Fruit fly (Drosophila melanogaster) whole organism, prepupa: ENCODE measurements around the gene rho.

ENCODE experiments used
- CG10631 ChIP-seq: fragments of 200-800 bp; sonication (Bioruptor generic); optimal IDR thresholded peaks from 2 replicates; lab custom pipeline; 2016; ENCODE audit warnings: missing biosample characterization, missing genetic modification characterization
- CG10669 ChIP-seq: fragments of 200-800 bp; sonication (Bioruptor generic); optimal IDR thresholded peaks from 3 replicates; lab custom pipeline; 2018; ENCODE audit warnings: missing biosample characterization, mild to moderate bottlenecking, missing genetic modification characterization, moderate library complexity
- CG11902 ChIP-seq: fragments of 200-800 bp; sonication (Bioruptor generic); optimal IDR thresholded peaks from 3 replicates; lab custom pipeline; 2016; ENCODE audit warnings: missing biosample characterization, missing genetic modification characterization
- CG16779 ChIP-seq: fragments of 200-800 bp; sonication (Bioruptor generic); optimal IDR thresholded peaks from 3 replicates; lab custom pipeline; 2017; ENCODE audit warnings: missing biosample characterization, mild to moderate bottlenecking, missing genetic modification characterization
- CG3032 ChIP-seq: fragments of 200-800 bp; optimal IDR thresholded peaks from 2 replicates; lab custom pipeline; 2019; ENCODE audit warnings: missing biosample characterization, mild to moderate bottlenecking, missing genetic modification characterization, moderate library complexity
- CG31627 ChIP-seq: fragments of 200-800 bp; sonication (Bioruptor generic); optimal IDR thresholded peaks from 3 replicates; lab custom pipeline; 2016; ENCODE audit warnings: missing biosample characterization, missing genetic modification characterization
- CG32006 ChIP-seq: fragments of 200-800 bp; sonication (Bioruptor generic); optimal IDR thresholded peaks from 3 replicates; lab custom pipeline; 2017; ENCODE audit warnings: missing biosample characterization, mild to moderate bottlenecking, missing genetic modification characterization
- CG34406 ChIP-seq: fragments of 200-800 bp; sonication (Bioruptor generic); optimal IDR thresholded peaks from 3 replicates; lab custom pipeline; 2016; ENCODE audit warnings: missing biosample characterization, missing genetic modification characterization
- CG3919 ChIP-seq: fragments of 200-800 bp; sonication (Bioruptor generic); optimal IDR thresholded peaks from 3 replicates; lab custom pipeline; 2016; ENCODE audit warnings: missing biosample characterization, missing genetic modification characterization
- CG6276 ChIP-seq: fragments of 200-800 bp; sonication (Bioruptor generic); optimal IDR thresholded peaks from 2 replicates; lab custom pipeline; 2017; ENCODE audit warnings: missing biosample characterization, mild to moderate bottlenecking, missing genetic modification characterization
- CG6792 ChIP-seq: fragments of 200-800 bp; sonication (Bioruptor generic); optimal IDR thresholded peaks from 3 replicates; lab custom pipeline; 2016; ENCODE audit warnings: missing biosample characterization, missing genetic modification characterization
- CG8119 ChIP-seq: fragments of 200-800 bp; sonication (Bioruptor generic); IDR thresholded peaks from 3 replicates; pipeline ENCODE4 v1.3.6; 2022; ENCODE audit warnings: missing biosample characterization, missing genetic modification characterization
- CG8319 ChIP-seq: fragments of 200-800 bp; sonication (Bioruptor generic); optimal IDR thresholded peaks from 3 replicates; lab custom pipeline; 2016; ENCODE audit warnings: missing biosample characterization, missing genetic modification characterization
- CG8632 ChIP-seq: fragments of 200-800 bp; sonication (Bioruptor generic); optimal IDR thresholded peaks from 3 replicates; lab custom pipeline; 2016; ENCODE audit warnings: missing biosample characterization, missing genetic modification characterization
- Eip75B ChIP-seq: fragments of 200-800 bp; sonication (Bioruptor generic); optimal IDR thresholded peaks from 3 replicates; lab custom pipeline; 2016; ENCODE audit warnings: missing biosample characterization, missing genetic modification characterization
- Eip78C ChIP-seq: fragments of 200-800 bp; sonication (Bioruptor generic); peaks from one replicate; lab custom pipeline; 2016; ENCODE audit warnings: missing biosample characterization, missing genetic modification characterization
- Ets21C ChIP-seq: fragments of 200-800 bp; sonication (Bioruptor generic); optimal IDR thresholded peaks from 3 replicates; lab custom pipeline; 2016; ENCODE audit warnings: missing biosample characterization, missing genetic modification characterization
- Gug ChIP-seq: fragments of 200-800 bp; sonication (Bioruptor generic); IDR thresholded peaks from 2 replicates; pipeline ENCODE4 v1.3.6; 2022; ENCODE audit warnings: missing biosample characterization, missing genetic modification characterization
- Hr39 ChIP-seq: fragments of 200-800 bp; sonication (Bioruptor generic); optimal IDR thresholded peaks from 2 replicates; lab custom pipeline; 2016; ENCODE audit warnings: missing biosample characterization, missing genetic modification characterization
- Hr4 ChIP-seq: fragments of 200-800 bp; sonication (Bioruptor generic); optimal IDR thresholded peaks from 3 replicates; lab custom pipeline; 2016; ENCODE audit warnings: missing biosample characterization, missing genetic modification characterization
- Lpt ChIP-seq: fragments of 200-800 bp; sonication (Bioruptor generic); optimal IDR thresholded peaks from 3 replicates; lab custom pipeline; 2016; ENCODE audit warnings: missing biosample characterization, missing genetic modification characterization
- Met ChIP-seq: fragments of 200-800 bp; sonication (Bioruptor generic); optimal IDR thresholded peaks from 3 replicates; lab custom pipeline; 2016; ENCODE audit warnings: missing biosample characterization, missing genetic modification characterization
- OdsH ChIP-seq: fragments of 200-800 bp; sonication (Bioruptor generic); optimal IDR thresholded peaks from 3 replicates; lab custom pipeline; 2016; ENCODE audit warnings: missing biosample characterization, missing genetic modification characterization
- Smox ChIP-seq: fragments of 200-800 bp; sonication (Bioruptor generic); optimal IDR thresholded peaks from 3 replicates; lab custom pipeline; 2016; ENCODE audit warnings: missing biosample characterization, missing genetic modification characterization
- Sox102F ChIP-seq: fragments of 200-800 bp; sonication (Bioruptor generic); optimal IDR thresholded peaks from 2 replicates; lab custom pipeline; 2016; ENCODE audit warnings: missing biosample characterization, mild to moderate bottlenecking, missing genetic modification characterization
- Sox14 ChIP-seq: fragments of 200-800 bp; sonication (Bioruptor generic); optimal IDR thresholded peaks from 3 replicates; lab custom pipeline; 2016; ENCODE audit warnings: missing biosample characterization, missing genetic modification characterization
- Sox15 ChIP-seq: fragments of 200-800 bp; sonication (Bioruptor generic); optimal IDR thresholded peaks from 3 replicates; lab custom pipeline; 2016; ENCODE audit warnings: missing biosample characterization, missing genetic modification characterization
- acj6 ChIP-seq: fragments of 200-800 bp; sonication (Bioruptor generic); optimal IDR thresholded peaks from 3 replicates; lab custom pipeline; 2016; ENCODE audit warnings: missing biosample characterization, missing genetic modification characterization
- cyc ChIP-seq: fragments of 200-800 bp; sonication (Bioruptor generic); optimal IDR thresholded peaks from 3 replicates; lab custom pipeline; 2016; ENCODE audit warnings: missing biosample characterization, missing genetic modification characterization
- dac ChIP-seq: fragments of 200-800 bp; sonication (Bioruptor generic); optimal IDR thresholded peaks from 2 replicates; lab custom pipeline; 2017; ENCODE audit warnings: missing biosample characterization, mild to moderate bottlenecking, missing genetic modification characterization
- dsx ChIP-seq: fragments of 200-800 bp; optimal IDR thresholded peaks from 3 replicates; lab custom pipeline; 2019; ENCODE audit warnings: missing biosample characterization, mild to moderate bottlenecking, missing genetic modification characterization, moderate library complexity; ENCODE audit not compliant: poor library complexity, severe bottlenecking
- eg ChIP-seq: fragments of 200-800 bp; sonication (Bioruptor generic); IDR thresholded peaks from 3 replicates; pipeline ENCODE4 v1.3.6; 2022; ENCODE audit warnings: missing biosample characterization, missing genetic modification characterization
- esn ChIP-seq: fragments of 200-800 bp; sonication (Bioruptor generic); optimal IDR thresholded peaks from 2 replicates; lab custom pipeline; 2016; ENCODE audit warnings: missing biosample characterization, mild to moderate bottlenecking, missing genetic modification characterization, moderate library complexity
- fd59A ChIP-seq: fragments of 200-800 bp; sonication (Bioruptor generic); optimal IDR thresholded peaks from 2 replicates; lab custom pipeline; 2017; ENCODE audit warnings: missing biosample characterization, mild to moderate bottlenecking, missing genetic modification characterization, missing genetic modification reagents
- lz ChIP-seq: fragments of 200-800 bp; sonication (Bioruptor generic); optimal IDR thresholded peaks from 3 replicates; lab custom pipeline; 2016; ENCODE audit warnings: missing biosample characterization, missing genetic modification characterization
- net ChIP-seq: fragments of 200-800 bp; sonication (Bioruptor generic); optimal IDR thresholded peaks from 3 replicates; lab custom pipeline; 2016; ENCODE audit warnings: missing biosample characterization, missing genetic modification characterization
- pdm3 ChIP-seq: fragments of 200-800 bp; sonication (Bioruptor generic); optimal IDR thresholded peaks from 3 replicates; lab custom pipeline; 2016; ENCODE audit warnings: missing biosample characterization, missing genetic modification characterization
- ss ChIP-seq, 2 experiments: fragments of 200-800 bp; sonication (Bioruptor generic); optimal IDR thresholded peaks; 2 replicates in 1 of 2; 3 replicates in 1 of 2; lab custom pipeline; 2017 to 2018; ENCODE audit warnings: mild to moderate bottlenecking in 2 of 2, missing biosample characterization in 2 of 2, missing genetic modification characterization in 2 of 2, moderate library complexity in 1 of 2
- svp ChIP-seq: fragments of 200-800 bp; sonication (Bioruptor generic); peaks from one replicate; lab custom pipeline; 2016; ENCODE audit warnings: missing biosample characterization, missing genetic modification characterization
- topi ChIP-seq: fragments of 200-800 bp; sonication (Bioruptor generic); optimal IDR thresholded peaks from 3 replicates; lab custom pipeline; 2016; ENCODE audit warnings: missing biosample characterization, missing genetic modification characterization
- vri ChIP-seq: fragments of 200-800 bp; sonication (Bioruptor generic); optimal IDR thresholded peaks from 3 replicates; lab custom pipeline; 2016; ENCODE audit warnings: missing biosample characterization, mild to moderate bottlenecking, missing genetic modification characterization

rho gene

DNA sequence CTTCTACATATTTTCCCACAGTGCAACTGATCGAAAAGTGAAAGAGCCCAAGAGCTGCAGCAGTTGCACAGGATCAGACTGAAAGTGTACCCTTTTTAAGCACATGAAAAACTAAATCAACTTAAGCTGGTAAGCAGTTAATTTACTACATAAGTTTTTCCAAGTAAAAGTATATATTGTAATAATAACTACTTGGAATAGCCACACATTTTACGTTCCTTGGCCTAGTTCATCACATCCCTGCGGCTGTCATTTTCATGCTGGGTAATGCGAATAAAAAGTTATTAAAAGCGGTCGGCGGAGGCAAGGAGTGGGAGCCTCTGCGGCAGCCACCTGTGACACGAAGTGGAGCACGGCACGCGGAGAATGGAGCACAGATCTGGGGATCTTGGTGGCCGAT is 12.7 kb upstream of the rho start (continued):
- 0 out of 2 replicates have a peak, but pooled peaks have one; percentile 20 for TF ChIP-seq Gug (GFP tag; lab: Robert Waterston, UW)
- no peak for TF ChIP-seq dsx
- peak; percentile 28 for TF ChIP-seq CG10631 (GFP tag; lab: Kevin White, UChicago)
- peak; percentile 44 for TF ChIP-seq svp (GFP tag; lab: Kevin White, UChicago)
- TF ChIP-seq CG31627 (GFP tag; lab: Kevin White, UChicago): peak; percentile 18
- no peak for TF ChIP-seq CG8319 (GFP tag; lab: Kevin White, UChicago)
- peak; percentile 29 for TF ChIP-seq CG3919 (GFP tag; lab: Kevin White, UChicago)
- no peak for TF ChIP-seq fd59A
- peak; percentile 18 for TF ChIP-seq Hr39 (GFP tag; lab: Kevin White, UChicago)
- TF ChIP-seq CG8119 (GFP tag; lab: Robert Waterston, UW): peak; percentile 48; the same call in 1 of the 3 replicates
- no peak for TF ChIP-seq Lpt (GFP tag; lab: Kevin White, UChicago)
- TF ChIP-seq CG16779 (tag; lab: Kevin White, UChicago): no peak
- no peak for TF ChIP-seq CG6792
- peak; percentile 9 for TF ChIP-seq Sox15 (GFP tag; lab: Kevin White, UChicago)
- TF ChIP-seq Sox102F: peak; percentile 28
- TF ChIP-seq lz (GFP tag; lab: Kevin White, UChicago): no peak
- TF ChIP-seq cyc: no peak
- TF ChIP-seq CG6276 (GFP tag; lab: Kevin White, UChicago): no peak
- TF ChIP-seq, all 60 proteins: peak for 30

DNA sequence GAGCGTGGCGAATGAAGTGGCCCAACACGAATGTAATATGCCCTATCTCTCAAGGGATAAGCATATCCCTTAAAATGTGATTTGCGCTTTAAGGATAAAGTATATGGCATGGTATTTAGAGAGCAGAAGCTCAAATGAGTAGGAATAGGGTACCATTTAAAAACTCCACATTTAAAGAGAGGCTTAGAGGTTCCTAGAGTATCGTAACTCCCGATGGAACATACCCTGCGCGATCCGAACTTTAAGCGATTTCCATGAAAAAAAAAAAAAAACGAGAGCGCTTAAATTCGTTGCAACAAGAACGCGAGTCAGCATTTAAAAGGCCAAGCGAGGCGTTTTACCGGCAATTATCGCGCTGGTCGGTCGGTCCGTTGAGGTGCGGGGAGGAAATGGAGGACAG is 6.3 kb upstream of the rho start:
- TF ChIP-seq CG6792: peak; percentile 62
- TF ChIP-seq pdm3 (GFP tag; lab: Kevin White, UChicago): peak; percentile 54
- TF ChIP-seq Sox14 (GFP tag; lab: Kevin White, UChicago): peak; percentile 54
- TF ChIP-seq OdsH: peak; percentile 32
- TF ChIP-seq CG3032: no peak
- no peak for TF ChIP-seq eg (GFP tag; lab: Robert Waterston, UW)
- peak; percentile 88 for TF ChIP-seq svp (GFP tag; lab: Kevin White, UChicago)
- TF ChIP-seq vri (GFP tag; lab: Kevin White, UChicago): peak; percentile 18
- TF ChIP-seq Eip78C (GFP tag; lab: Kevin White, UChicago): peak; percentile 89
- peak; percentile 77 for TF ChIP-seq esn
- peak; percentile 68 for TF ChIP-seq CG31627 (GFP tag; lab: Kevin White, UChicago)
- TF ChIP-seq Lpt (GFP tag; lab: Kevin White, UChicago): no peak
- TF ChIP-seq Hr4: no peak
- TF ChIP-seq CG32006 (GFP tag; lab: Kevin White, UChicago): no peak
- no peak for TF ChIP-seq CG10669
- peak; percentile 51 for TF ChIP-seq Sox15 (GFP tag; lab: Kevin White, UChicago)
- TF ChIP-seq Met: peak; percentile 77
- peak; percentile 54 for TF ChIP-seq Eip75B
- peak; percentile 51 for TF ChIP-seq Ets21C (GFP tag; lab: Kevin White, UChicago)
- TF ChIP-seq acj6 (GFP tag; lab: Kevin White, UChicago): peak; percentile 32
- peak in 1 of 2 experiments; percentile 35 for TF ChIP-seq ss (GFP tag; optimal IDR thresholded peaks at IDR 0.05; lab: Kevin White, UChicago)
- TF ChIP-seq CG10631 (GFP tag; lab: Kevin White, UChicago): peak; percentile 33
- TF ChIP-seq CG11902 (GFP tag; lab: Kevin White, UChicago): peak; percentile 12
- peak; percentile 59 for TF ChIP-seq topi (GFP tag; lab: Kevin White, UChicago)
- TF ChIP-seq cyc: peak; percentile 41
- TF ChIP-seq CG34406 (GFP tag; lab: Kevin White, UChicago): peak; percentile 50
- peak; percentile 75 for TF ChIP-seq Hr39 (GFP tag; lab: Kevin White, UChicago)
- peak; percentile 65 for TF ChIP-seq lz (GFP tag; lab: Kevin White, UChicago)
- peak; percentile 41 for TF ChIP-seq net
- no peak for TF ChIP-seq dac
- TF ChIP-seq CG8319 (GFP tag; lab: Kevin White, UChicago): peak; percentile 12
- TF ChIP-seq Smox (GFP tag; lab: Kevin White, UChicago): peak; percentile 69
- peak; percentile 20 for TF ChIP-seq CG3919 (GFP tag; lab: Kevin White, UChicago)
- TF ChIP-seq Sox102F: peak; percentile 46
- no peak for TF ChIP-seq fd59A
- TF ChIP-seq CG8632 (GFP tag; lab: Kevin White, UChicago): peak; percentile 34
